Worm (Caenorhabditis elegans): ENCODE data around the gene fig-1.

ce11 chrV:10937294-10937693, 43.7 kb downstream of the fig-1 start:
- no peak for TF ChIP-seq ztf-29 (GFP tag; IDR thresholded peaks at IDR 0.05)
- TF ChIP-seq tab-1 (GFP tag; IDR thresholded peaks at IDR 0.05), result no peak
